Worm (Caenorhabditis elegans) whole organism, L1 larva: Measurements from ENCODE around the gene epg-6.

Experiments used
- C16A3.4 ChIP-seq: fragments of 150-350 bp; optimal IDR thresholded peaks from 2 replicates; lab custom pipeline; 2014; ENCODE audit warnings: missing biosample characterization, missing genetic modification characterization
- C34B4.2 ChIP-seq: sonication (generic microtip); optimal IDR thresholded peaks from 2 replicates; lab custom pipeline; 2017; ENCODE audit warnings: mild to moderate bottlenecking, missing genetic modification characterization, missing compliant biosample characterization
- aha-1 ChIP-seq: fragments of 150-350 bp; optimal IDR thresholded peaks from 2 replicates; lab custom pipeline; 2014; ENCODE audit warnings: missing biosample characterization, missing genetic modification characterization
- alr-1 ChIP-seq: fragments of 200-800 bp; sonication (Bioruptor generic); optimal IDR thresholded peaks from 2 replicates; lab custom pipeline; 2018; ENCODE audit warnings: borderline replicate concordance, mild to moderate bottlenecking, missing genetic modification characterization, missing compliant biosample characterization
- aly-2 ChIP-seq: fragments of 150-350 bp; optimal IDR thresholded peaks from 2 replicates; lab custom pipeline; 2014; ENCODE audit warnings: missing biosample characterization, missing genetic modification characterization
- blmp-1 ChIP-seq: fragments of 150-350 bp; optimal IDR thresholded peaks from 2 replicates; lab custom pipeline; 2014; ENCODE audit warnings: missing biosample characterization, missing genetic modification characterization
- ceh-63 ChIP-seq: fragments of 200-800 bp; sonication (Bioruptor generic); optimal IDR thresholded peaks from 2 replicates; lab custom pipeline; 2018; ENCODE audit warnings: mild to moderate bottlenecking, missing genetic modification characterization, missing compliant biosample characterization
- ceh-82 ChIP-seq, 3 experiments: fragments of 150-350 bp in 1 of 3; sonication (generic microtip) in 2 of 3; optimal IDR thresholded peaks; 2 replicates each; lab custom pipeline; 2014 to 2017; ENCODE audit warnings: missing biosample characterization in 3 of 3, missing genetic modification characterization in 3 of 3
- ceh-90 ChIP-seq: sonication (generic microtip); optimal IDR thresholded peaks from 2 replicates; lab custom pipeline; 2016; ENCODE audit warnings: missing genetic modification characterization, missing compliant biosample characterization
- ces-1 ChIP-seq: fragments of 150-350 bp; optimal IDR thresholded peaks from 2 replicates; lab custom pipeline; 2014; ENCODE audit warnings: missing biosample characterization, missing genetic modification reagents, missing genetic modification characterization
- dpl-1 ChIP-seq, 3 experiments: fragments of 150-350 bp in 2 of 3; sonication (generic microtip) in 1 of 3; optimal IDR thresholded peaks; 2 replicates each; lab custom pipeline; 2014 to 2017; ENCODE audit warnings: missing biosample characterization in 3 of 3, missing genetic modification characterization in 3 of 3, missing genetic modification reagents in 3 of 3
- efl-1 ChIP-seq, 4 experiments: fragments of 150-350 bp; optimal IDR thresholded peaks in 3 of 4; peaks in 1 of 4; 1 replicate in 1 of 4; 2 replicates in 3 of 4; lab custom pipeline; 2014; ENCODE audit warnings: missing biosample characterization in 2 of 4, missing genetic modification characterization in 2 of 4, missing genetic modification reagents in 2 of 4
- efl-3 ChIP-seq: fragments of 200-800 bp; sonication (Bioruptor generic); optimal IDR thresholded peaks from 2 replicates; lab custom pipeline; 2018; ENCODE audit warnings: mild to moderate bottlenecking, missing genetic modification characterization, missing compliant biosample characterization
- egl-13 ChIP-seq: sonication (generic microtip); optimal IDR thresholded peaks from 2 replicates; lab custom pipeline; 2016; ENCODE audit warnings: missing genotype, missing genetic modification reagents, missing genetic modification characterization, missing compliant biosample characterization
- egl-27 ChIP-seq, 2 experiments: fragments of 150-350 bp in 1 of 2; sonication (generic microtip); optimal IDR thresholded peaks; 3 replicates each; lab custom pipeline; 2017 to 2018; ENCODE audit warnings: missing biosample characterization in 2 of 2, missing genetic modification characterization in 2 of 2, missing genetic modification reagents in 2 of 2
- ets-5 ChIP-seq: fragments of 200-800 bp; sonication (Bioruptor generic); IDR thresholded peaks from 2 replicates; pipeline ENCODE4 v1.3.6; 2022; ENCODE audit warnings: missing genetic modification characterization, missing compliant biosample characterization
- fkh-10 ChIP-seq: sonication (generic microtip); optimal IDR thresholded peaks from 2 replicates; lab custom pipeline; 2017; ENCODE audit warnings: missing biosample characterization, missing genetic modification reagents, missing genetic modification characterization
- fkh-4 ChIP-seq: sonication (generic microtip); optimal IDR thresholded peaks from 2 replicates; lab custom pipeline; 2016; ENCODE audit warnings: missing compliant biosample characterization, missing genetic modification characterization, borderline replicate concordance
- hlh-17 ChIP-seq: fragments of 200-800 bp; sonication (Bioruptor generic); optimal IDR thresholded peaks from 2 replicates; lab custom pipeline; 2018; ENCODE audit warnings: missing genetic modification characterization, mild to moderate bottlenecking, missing compliant biosample characterization, moderate library complexity, borderline replicate concordance
- hpl-2 ChIP-seq: fragments of 150-350 bp; optimal IDR thresholded peaks from 2 replicates; lab custom pipeline; 2014; ENCODE audit warnings: missing biosample characterization, missing genetic modification reagents, missing genetic modification characterization
- isw-1 ChIP-seq: fragments of 200-800 bp; sonication (Bioruptor generic); IDR thresholded peaks from 2 replicates; pipeline ENCODE4 v1.3.6; 2022; ENCODE audit warnings: missing genetic modification characterization, missing compliant biosample characterization
- jun-1 ChIP-seq: fragments of 150-350 bp; optimal IDR thresholded peaks from 2 replicates; lab custom pipeline; 2014; ENCODE audit warnings: missing biosample characterization, missing genetic modification reagents, missing genetic modification characterization
- lin-13 ChIP-seq: fragments of 150-350 bp; optimal IDR thresholded peaks from 2 replicates; lab custom pipeline; 2014; ENCODE audit warnings: missing biosample characterization, missing genetic modification reagents, missing genetic modification characterization
- lin-14 ChIP-seq: fragments of 200-800 bp; sonication (Bioruptor generic); optimal IDR thresholded peaks from 2 replicates; lab custom pipeline; 2018; ENCODE audit warnings: mild to moderate bottlenecking, missing genetic modification characterization, moderate library complexity, missing compliant biosample characterization
- lin-15B ChIP-seq: fragments of 150-350 bp; sonication (generic microtip); optimal IDR thresholded peaks from 3 replicates; lab custom pipeline; 2014; ENCODE audit warnings: missing biosample characterization, missing genetic modification characterization
- mab-9 ChIP-seq: fragments of 200-800 bp; sonication (Bioruptor generic); IDR thresholded peaks from 2 replicates; pipeline ENCODE4 v1.3.6; 2022; ENCODE audit warnings: missing genetic modification reagents, missing genetic modification characterization, missing compliant biosample characterization
- mef-2 ChIP-seq: fragments of 150-350 bp; optimal IDR thresholded peaks from 2 replicates; lab custom pipeline; 2014; ENCODE audit warnings: missing biosample characterization, missing genetic modification characterization
- mep-1 ChIP-seq: fragments of 150-350 bp; optimal IDR thresholded peaks from 2 replicates; lab custom pipeline; 2014; ENCODE audit warnings: missing biosample characterization, missing genetic modification characterization
- nhr-12 ChIP-seq: sonication (generic microtip); optimal IDR thresholded peaks from 2 replicates; lab custom pipeline; 2017; ENCODE audit warnings: missing biosample characterization, missing genetic modification characterization
- nhr-19 ChIP-seq: fragments of 200-800 bp; sonication (Bioruptor generic); conservative IDR thresholded peaks from 2 replicates; pipeline ENCODE4 v1.3.6; 2022; ENCODE audit warnings: missing genetic modification characterization, missing compliant biosample characterization
- nhr-28 ChIP-seq: fragments of 150-350 bp; optimal IDR thresholded peaks from 2 replicates; lab custom pipeline; 2014; ENCODE audit warnings: missing biosample characterization, missing genetic modification characterization
- nhr-47 ChIP-seq: sonication (generic microtip); optimal IDR thresholded peaks from 2 replicates; lab custom pipeline; 2016; ENCODE audit warnings: mild to moderate bottlenecking, missing genetic modification characterization, moderate library complexity, missing compliant biosample characterization
- nhr-77 ChIP-seq: fragments of 150-350 bp; optimal IDR thresholded peaks from 2 replicates; lab custom pipeline; 2014; ENCODE audit warnings: missing biosample characterization, missing genetic modification characterization
- nhr-85 ChIP-seq: sonication (generic microtip); peaks from one replicate; lab custom pipeline; 2016; ENCODE audit warnings: missing genetic modification characterization, inconsistent platforms, missing compliant biosample characterization
- nhr-90 ChIP-seq: sonication (generic microtip); optimal IDR thresholded peaks from 2 replicates; lab custom pipeline; 2016; ENCODE audit warnings: mild to moderate bottlenecking, missing genetic modification characterization, missing compliant biosample characterization; ENCODE audit not compliant: poor library complexity
- pag-3 ChIP-seq: sonication (generic microtip); optimal IDR thresholded peaks from 2 replicates; lab custom pipeline; 2017; ENCODE audit warnings: missing genetic modification characterization, mild to moderate bottlenecking, missing compliant biosample characterization, antibody characterized with exemption, borderline replicate concordance; ENCODE audit not compliant: insufficient read depth
- pax-3 ChIP-seq: fragments of 200-800 bp; sonication (Bioruptor generic); optimal IDR thresholded peaks from 2 replicates; lab custom pipeline; 2018; ENCODE audit warnings: mild to moderate bottlenecking, missing genetic modification characterization, moderate library complexity, missing compliant biosample characterization
- pqm-1 ChIP-seq: sonication (generic microtip); optimal IDR thresholded peaks from 3 replicates; lab custom pipeline; 2017; ENCODE audit warnings: missing biosample characterization, missing genetic modification characterization
- rnt-1 ChIP-seq: sonication (generic microtip); optimal IDR thresholded peaks from 2 replicates; lab custom pipeline; 2016; ENCODE audit warnings: mild to moderate bottlenecking, missing genetic modification characterization, moderate library complexity, missing compliant biosample characterization
- skn-1 ChIP-seq: fragments of 150-350 bp; optimal IDR thresholded peaks from 2 replicates; lab custom pipeline; 2014; ENCODE audit warnings: missing biosample characterization, missing genetic modification characterization
- snu-23 ChIP-seq: sonication (generic microtip); optimal IDR thresholded peaks from 2 replicates; lab custom pipeline; 2016; ENCODE audit warnings: missing genetic modification characterization, missing compliant biosample characterization
- sox-4 ChIP-seq: sonication (generic microtip); optimal IDR thresholded peaks from 2 replicates; lab custom pipeline; 2016; ENCODE audit warnings: missing genetic modification characterization, missing compliant biosample characterization
- unc-30 ChIP-seq: sonication (generic microtip); optimal IDR thresholded peaks from 2 replicates; lab custom pipeline; 2017; ENCODE audit warnings: missing biosample characterization, missing genetic modification characterization
- unc-62 ChIP-seq: fragments of 150-350 bp; optimal IDR thresholded peaks from 2 replicates; lab custom pipeline; 2014; ENCODE audit warnings: missing biosample characterization, missing genetic modification reagents, missing genetic modification characterization
- unc-86 ChIP-seq: sonication (generic microtip); optimal IDR thresholded peaks from 2 replicates; lab custom pipeline; 2016; ENCODE audit warnings: missing genetic modification characterization, missing compliant biosample characterization
- unc-98 ChIP-seq: fragments of 200-800 bp; sonication (Bioruptor generic); IDR thresholded peaks from 2 replicates; pipeline ENCODE4 v1.3.6; 2022; ENCODE audit warnings: missing genetic modification characterization, missing compliant biosample characterization
- zag-1 ChIP-seq: fragments of 150-350 bp; optimal IDR thresholded peaks from 2 replicates; lab custom pipeline; 2014; ENCODE audit warnings: missing biosample characterization, missing genetic modification characterization
- zip-4 ChIP-seq: fragments of 200-800 bp; sonication (Bioruptor generic); optimal IDR thresholded peaks from 2 replicates; lab custom pipeline; 2018; ENCODE audit warnings: mild to moderate bottlenecking, missing genetic modification characterization, moderate library complexity, missing compliant biosample characterization
- ztf-4 ChIP-seq: fragments of 150-350 bp; optimal IDR thresholded peaks from 2 replicates; lab custom pipeline; 2014; ENCODE audit warnings: missing biosample characterization, missing genetic modification characterization

epg-6 gene

DNA sequence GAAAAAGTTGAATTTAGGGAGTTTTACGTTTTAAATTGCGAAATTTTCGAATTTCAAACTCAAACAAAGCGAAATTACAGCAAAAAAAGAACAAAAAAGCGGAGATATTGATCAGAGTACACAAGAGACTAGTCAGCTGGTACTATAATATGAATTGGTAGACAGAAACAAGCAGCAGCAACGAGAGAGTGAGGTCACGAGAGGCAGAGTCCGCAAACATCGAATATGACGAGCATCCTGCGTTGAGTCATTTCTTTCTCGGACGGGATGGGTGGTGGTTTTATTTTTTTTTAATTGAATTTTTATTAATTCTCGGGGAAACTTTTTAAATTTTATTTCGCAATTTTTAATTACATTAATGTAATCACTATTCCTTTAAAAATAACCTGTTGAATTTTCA is 289 bp downstream of the epg-6 start (continued):
- TF ChIP-seq egl-13 (tag; lab: Kevin White, UChicago): peak; percentile 40
- no peak for TF ChIP-seq fkh-10 (GFP tag; lab: Kevin White, UChicago)
- no peak for TF ChIP-seq lin-14
- peak; percentile 89 for TF ChIP-seq snu-23 (GFP tag; lab: Kevin White, UChicago)
- no peak for TF ChIP-seq fkh-4
- TF ChIP-seq aha-1 (tag; lab: Kevin White, UChicago): no peak
- no peak for TF ChIP-seq pax-3 (tag; lab: Kevin White, UChicago)
- TF ChIP-seq ceh-82 (tag; optimal IDR thresholded peaks at IDR 0.05; lab: Kevin White, UChicago): peak; percentile 19 to 61 (median 38)
- TF ChIP-seq ces-1 (GFP tag; lab: Kevin White, UChicago): no peak
- 0 out of 2 replicates have a peak, but pooled peaks have one; percentile 31 for TF ChIP-seq mab-9
- TF ChIP-seq ztf-4: peak; percentile 15
- TF ChIP-seq ets-5 (GFP tag; lab: Robert Waterston, UW): no peak
- TF ChIP-seq jun-1 (tag; lab: Kevin White, UChicago): peak; percentile 46
- TF ChIP-seq nhr-47: peak; percentile 77
- TF ChIP-seq nhr-28 (tag; lab: Kevin White, UChicago): no peak
- TF ChIP-seq unc-86 (tag; lab: Kevin White, UChicago): peak; percentile 57
- TF ChIP-seq zip-4 (GFP tag; lab: Kevin White, UChicago): no peak
- no peak for TF ChIP-seq alr-1 (tag; lab: Kevin White, UChicago)
- TF ChIP-seq mef-2: no peak
- TF ChIP-seq C34B4.2 (tag; lab: Kevin White, UChicago): no peak
- no peak for TF ChIP-seq rnt-1
- TF ChIP-seq sox-4 (tag; lab: Kevin White, UChicago): no peak
- no peak for TF ChIP-seq unc-30
- TF ChIP-seq hlh-17: no peak
- no peak for TF ChIP-seq nhr-12 (tag; lab: Kevin White, UChicago)
- peak; percentile 24 for TF ChIP-seq zag-1
- no peak for TF ChIP-seq unc-62 (GFP tag; lab: Kevin White, UChicago)
- TF ChIP-seq C16A3.4 (tag; lab: Kevin White, UChicago): peak; percentile 75
- TF ChIP-seq aly-2 (tag; lab: Kevin White, UChicago): peak; percentile 13
- no peak for TF ChIP-seq unc-98 (GFP tag; lab: Robert Waterston, UW)
- TF ChIP-seq mep-1: peak; percentile 93
- TF ChIP-seq pag-3 (tag; lab: Kevin White, UChicago): no peak
- TF ChIP-seq nhr-77 (tag; lab: Kevin White, UChicago): peak; percentile 35
- TF ChIP-seq pqm-1 (tag; lab: Kevin White, UChicago): no peak
- TF ChIP-seq ceh-90 (tag; lab: Kevin White, UChicago): no peak
- TF ChIP-seq dpl-1 (GFP tag; optimal IDR thresholded peaks at IDR 0.05; lab: Kevin White, UChicago): peak; percentile 52 to 79 (median 74)
- peak; percentile 83 for TF ChIP-seq nhr-85 (tag; lab: Kevin White, UChicago)
- TF ChIP-seq ceh-63 (GFP tag; lab: Kevin White, UChicago): no peak

DNA sequence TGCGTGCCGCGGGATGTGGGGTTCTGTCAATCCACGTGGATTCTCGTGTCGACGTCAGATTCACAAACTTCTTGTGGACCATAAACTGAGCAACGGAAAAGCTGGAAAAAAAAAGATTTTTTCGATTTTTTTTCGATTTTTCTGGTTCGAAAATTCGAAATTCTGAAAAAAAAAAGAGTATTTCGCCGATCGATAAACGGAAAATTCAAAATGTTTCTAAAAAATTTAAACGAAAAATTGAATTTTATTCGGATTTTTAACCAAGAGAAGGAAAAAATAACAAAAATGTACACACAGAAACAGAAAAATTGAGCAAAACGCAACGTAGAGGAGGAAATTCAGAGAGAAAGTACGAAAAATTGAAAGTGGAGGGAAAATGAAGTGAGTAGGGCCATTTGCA is 3.6 kb downstream of the epg-6 start, which contains the start of gene Y39A1A.3:
Y39A1A.3 (minus strand) TSS at position 101 of the 400 bp plus-strand sequence.
- TF ChIP-seq efl-3 (GFP tag; lab: Kevin White, UChicago): no peak
- no peak for TF ChIP-seq unc-30
- TF ChIP-seq egl-27 (tag; optimal IDR thresholded peaks at IDR 0.05; lab: Kevin White, UChicago): no peak
- no peak for TF ChIP-seq hpl-2
- no peak for TF ChIP-seq efl-1 (optimal IDR thresholded peaks at IDR 0.05; lab: Kevin White, UChicago)
- TF ChIP-seq efl-1 (GFP tag; optimal IDR thresholded peaks at IDR 0.05 in 1 of 2; lab: Kevin White, UChicago): no peak
- TF ChIP-seq lin-14: no peak
- TF ChIP-seq lin-15B (tag; lab: Kevin White, UChicago): no peak
- no peak for TF ChIP-seq lin-13
- no peak for TF ChIP-seq ets-5 (GFP tag; lab: Robert Waterston, UW)
- no peak for TF ChIP-seq ceh-82 (tag; optimal IDR thresholded peaks at IDR 0.05; lab: Kevin White, UChicago)
- TF ChIP-seq blmp-1 (tag; lab: Kevin White, UChicago): no peak
- TF ChIP-seq pag-3 (tag; lab: Kevin White, UChicago): no peak
- TF ChIP-seq skn-1 (tag; lab: Kevin White, UChicago): no peak
- no peak for TF ChIP-seq isw-1 (GFP tag; lab: Robert Waterston, UW)
- TF ChIP-seq ces-1 (GFP tag; lab: Kevin White, UChicago): no peak
- TF ChIP-seq zag-1: no peak
- no peak for TF ChIP-seq nhr-19 (GFP tag; lab: Robert Waterston, UW)
- TF ChIP-seq unc-86 (tag; lab: Kevin White, UChicago): no peak
- no peak for TF ChIP-seq zip-4 (GFP tag; lab: Kevin White, UChicago)
- TF ChIP-seq nhr-90 (tag; lab: Kevin White, UChicago): no peak
